Worm (Caenorhabditis elegans) whole organism, L4 larva: ENCODE results near the gene F22F4.4.
A peak's percentile ranks its signal among the peaks of the same experiment; 100 is the strongest.

Experiments
- D1046.2 ChIP-seq: fragments of 200-800 bp; sonication (Bioruptor generic); IDR thresholded peaks from 2 replicates; pipeline ENCODE4 v1.3.6; 2022; ENCODE audit warnings: missing genetic modification characterization, missing compliant biosample characterization
- F37D6.2 ChIP-seq: sonication (generic microtip); optimal IDR thresholded peaks from 2 replicates; lab custom pipeline; 2016; ENCODE audit warnings: mild to moderate bottlenecking, missing genetic modification characterization, missing compliant biosample characterization
- F44E2.7 ChIP-seq: fragments of 200-800 bp; sonication (Bioruptor generic); IDR thresholded peaks from 2 replicates; pipeline ENCODE4 v2.1.2; 2022; ENCODE audit warnings: missing genetic modification characterization, missing compliant biosample characterization
- T20F7.1 ChIP-seq: fragments of 200-800 bp; sonication (Bioruptor generic); optimal IDR thresholded peaks from 2 replicates; lab custom pipeline; 2018; ENCODE audit warnings: mild to moderate bottlenecking, missing genetic modification characterization, missing compliant biosample characterization
- T26A8.4 ChIP-seq: fragments of 200-800 bp; sonication (Bioruptor generic); IDR thresholded peaks from 2 replicates; pipeline ENCODE4 v1.3.6; 2022; ENCODE audit warnings: missing genetic modification characterization, missing compliant biosample characterization
- Y105C5A.15 ChIP-seq: fragments of 200-800 bp; sonication (Bioruptor generic); IDR thresholded peaks from 2 replicates; pipeline ENCODE4 v1.3.6; 2022; ENCODE audit warnings: missing genetic modification characterization, missing compliant biosample characterization
- Y48G9A.11 ChIP-seq: fragments of 200-800 bp; sonication (Bioruptor generic); IDR thresholded peaks from 2 replicates; pipeline ENCODE4 v1.3.6; 2022; ENCODE audit warnings: missing genetic modification reagents, missing genetic modification characterization, missing compliant biosample characterization
- Y5F2A.4 ChIP-seq: fragments of 200-800 bp; sonication (Bioruptor generic); optimal IDR thresholded peaks from 2 replicates; lab custom pipeline; 2018; ENCODE audit warnings: mild to moderate bottlenecking, missing genetic modification characterization, missing compliant biosample characterization
- ZK546.5 ChIP-seq, 2 experiments: sonication (generic microtip); optimal IDR thresholded peaks; 2 replicates each; lab custom pipeline; 2017; ENCODE audit warnings: missing biosample characterization in 2 of 2, missing genetic modification characterization in 2 of 2
- aha-1 ChIP-seq: fragments of 150-350 bp; peaks from one replicate; lab custom pipeline; 2014; ENCODE audit warnings: missing biosample characterization, missing genetic modification characterization
- ceh-32 ChIP-seq: sonication (generic microtip); optimal IDR thresholded peaks from 2 replicates; lab custom pipeline; 2016; ENCODE audit warnings: mild to moderate bottlenecking, missing genetic modification characterization, missing compliant biosample characterization; ENCODE audit not compliant: poor library complexity
- ceh-82 ChIP-seq: sonication (generic microtip); optimal IDR thresholded peaks from 2 replicates; lab custom pipeline; 2017; ENCODE audit warnings: missing biosample characterization, missing genetic modification characterization
- ces-1 ChIP-seq: fragments of 150-350 bp; sonication (generic microtip); optimal IDR thresholded peaks from 4 replicates; lab custom pipeline; 2014; ENCODE audit warnings: missing biosample characterization, missing genetic modification reagents, missing genetic modification characterization
- ctbp-1 ChIP-seq: fragments of 200-800 bp; sonication (Bioruptor generic); IDR thresholded peaks from 2 replicates; pipeline ENCODE4 v1.3.6; 2022; ENCODE audit warnings: missing genetic modification reagents, missing genetic modification characterization, missing compliant biosample characterization
- dmd-6 ChIP-seq: fragments of 200-800 bp; sonication (Bioruptor generic); IDR thresholded peaks from 2 replicates; pipeline ENCODE4 v1.3.6; 2022; ENCODE audit warnings: missing genetic modification reagents, missing genetic modification characterization, missing compliant biosample characterization
- dmd-8 ChIP-seq: fragments of 200-800 bp; sonication (Bioruptor generic); IDR thresholded peaks from 2 replicates; pipeline ENCODE4 v1.3.6; 2022; ENCODE audit warnings: missing genetic modification characterization, missing compliant biosample characterization
- dmd-9 ChIP-seq: fragments of 200-800 bp; sonication (Bioruptor generic); IDR thresholded peaks from 2 replicates; pipeline ENCODE4 v1.3.6; 2022; ENCODE audit warnings: missing genetic modification reagents, missing genetic modification characterization, missing compliant biosample characterization
- duxl-1 ChIP-seq: sonication (generic microtip); optimal IDR thresholded peaks from 2 replicates; lab custom pipeline; 2016; ENCODE audit warnings: mild to moderate bottlenecking, missing genetic modification characterization, moderate library complexity, missing compliant biosample characterization; ENCODE audit not compliant: poor library complexity
- egl-27 ChIP-seq: sonication (generic microtip); optimal IDR thresholded peaks from 3 replicates; lab custom pipeline; 2017; ENCODE audit warnings: missing biosample characterization, missing genetic modification reagents, missing genetic modification characterization
- egl-43 ChIP-seq: fragments of 200-800 bp; sonication (Bioruptor generic); IDR thresholded peaks from 2 replicates; pipeline ENCODE4 v1.3.6; 2022; ENCODE audit warnings: missing genetic modification reagents, missing genetic modification characterization, missing compliant biosample characterization
- gei-8 ChIP-seq: fragments of 200-800 bp; sonication (Bioruptor generic); optimal IDR thresholded peaks from 2 replicates; lab custom pipeline; 2018; ENCODE audit warnings: mild to moderate bottlenecking, missing genetic modification characterization, missing compliant biosample characterization
- hlh-11 ChIP-seq: fragments of 200-800 bp; sonication (Bioruptor generic); optimal IDR thresholded peaks from 2 replicates; lab custom pipeline; 2018; ENCODE audit warnings: mild to moderate bottlenecking, missing genetic modification characterization, missing compliant biosample characterization
- lin-1 ChIP-seq: fragments of 200-800 bp; sonication (Bioruptor generic); IDR thresholded peaks from 2 replicates; pipeline ENCODE4 v1.3.6; 2022; ENCODE audit warnings: missing genetic modification reagents, missing genetic modification characterization, missing compliant biosample characterization
- lin-13 ChIP-seq: fragments of 150-350 bp; optimal IDR thresholded peaks from 2 replicates; lab custom pipeline; 2014; ENCODE audit warnings: missing biosample characterization, missing genetic modification reagents, missing genetic modification characterization
- lin-39 ChIP-seq: fragments of 150-350 bp; optimal IDR thresholded peaks from 2 replicates; lab custom pipeline; 2014; ENCODE audit warnings: missing biosample characterization, missing genetic modification reagents, missing genetic modification characterization
- lir-3 ChIP-seq: sonication (generic microtip); optimal IDR thresholded peaks from 2 replicates; lab custom pipeline; 2016; ENCODE audit warnings: mild to moderate bottlenecking, missing genetic modification characterization, missing compliant biosample characterization
- madf-5 ChIP-seq, 2 experiments: fragments of 200-800 bp; sonication (Bioruptor generic); IDR thresholded peaks; 2 replicates each; pipeline ENCODE4 v1.3.6; 2022; ENCODE audit warnings: missing compliant biosample characterization in 2 of 2, missing genetic modification characterization in 2 of 2
- mep-1 ChIP-seq: fragments of 150-350 bp; sonication (generic microtip); optimal IDR thresholded peaks from 3 replicates; lab custom pipeline; 2014; ENCODE audit warnings: missing biosample characterization, missing genetic modification characterization
- mxl-2 ChIP-seq: fragments of 200-800 bp; sonication (Bioruptor generic); conservative IDR thresholded peaks from 2 replicates; pipeline ENCODE4 v1.3.6; 2022; ENCODE audit warnings: missing genetic modification reagents, missing genetic modification characterization, missing compliant biosample characterization
- nhr-10 ChIP-seq: fragments of 150-350 bp; optimal IDR thresholded peaks from 2 replicates; lab custom pipeline; 2014; ENCODE audit warnings: missing biosample characterization, missing genetic modification characterization
- nhr-11 ChIP-seq: fragments of 150-350 bp; optimal IDR thresholded peaks from 2 replicates; lab custom pipeline; 2014; ENCODE audit warnings: missing biosample characterization, missing genetic modification characterization
- nhr-41 ChIP-seq: fragments of 200-800 bp; sonication (Bioruptor generic); IDR thresholded peaks from 2 replicates; pipeline ENCODE4 v1.3.6; 2022; ENCODE audit warnings: missing genetic modification reagents, missing genetic modification characterization, missing compliant biosample characterization
- nhr-6 ChIP-seq: fragments of 150-350 bp; optimal IDR thresholded peaks from 2 replicates; lab custom pipeline; 2014; ENCODE audit warnings: missing biosample characterization, missing genetic modification characterization
- nhr-76 ChIP-seq: fragments of 150-350 bp; optimal IDR thresholded peaks from 2 replicates; lab custom pipeline; 2014; ENCODE audit warnings: missing biosample characterization, missing genetic modification characterization
- pqm-1 ChIP-seq: sonication (generic microtip); optimal IDR thresholded peaks from 2 replicates; lab custom pipeline; 2017; ENCODE audit warnings: missing biosample characterization, missing genetic modification characterization
- set-16 ChIP-seq: fragments of 200-800 bp; sonication (Bioruptor generic); IDR thresholded peaks from 2 replicates; pipeline ENCODE4 v1.3.6; 2022; ENCODE audit warnings: missing genetic modification reagents, missing genetic modification characterization, missing compliant biosample characterization
- snpc-4 ChIP-seq: fragments of 150-350 bp; optimal IDR thresholded peaks from 2 replicates; lab custom pipeline; 2014; ENCODE audit warnings: missing biosample characterization, missing genetic modification characterization
- tag-97 ChIP-seq: fragments of 200-800 bp; sonication (Bioruptor generic); IDR thresholded peaks from 2 replicates; pipeline ENCODE4 v1.3.6; 2022; ENCODE audit warnings: missing genetic modification characterization, missing compliant biosample characterization
- unc-130 ChIP-seq: sonication (generic microtip); optimal IDR thresholded peaks from 2 replicates; lab custom pipeline; 2016; ENCODE audit warnings: missing genetic modification reagents, missing genetic modification characterization, missing compliant biosample characterization
- unc-39 ChIP-seq: sonication (generic microtip); optimal IDR thresholded peaks from 2 replicates; lab custom pipeline; 2017; ENCODE audit warnings: missing biosample characterization, missing genetic modification characterization
- unc-62 ChIP-seq, 3 experiments: fragments of 150-350 bp in 1 of 3; sonication (generic microtip); optimal IDR thresholded peaks in 2 of 3; peaks in 1 of 3; 1 replicate in 1 of 3; 2 replicates in 2 of 3; lab custom pipeline; 2014 to 2017; ENCODE audit warnings: missing biosample characterization in 3 of 3, missing genetic modification characterization in 3 of 3, missing genetic modification reagents in 3 of 3, missing genotype in 1 of 3
- vab-7 ChIP-seq: fragments of 200-800 bp; sonication (Bioruptor generic); IDR thresholded peaks from 2 replicates; pipeline ENCODE4 v1.3.6; 2022; ENCODE audit warnings: missing genetic modification reagents, missing genetic modification characterization, missing compliant biosample characterization
- zip-11 ChIP-seq: fragments of 200-800 bp; sonication (Bioruptor generic); IDR thresholded peaks from 2 replicates; pipeline ENCODE4 v1.3.6; 2022; ENCODE audit warnings: missing genetic modification characterization, missing compliant biosample characterization
- ztf-11 ChIP-seq: fragments of 150-350 bp; optimal IDR thresholded peaks from 2 replicates; lab custom pipeline; 2014; ENCODE audit warnings: missing biosample characterization, missing genetic modification characterization
- ztf-7 ChIP-seq: fragments of 150-350 bp; optimal IDR thresholded peaks from 2 replicates; lab custom pipeline; 2014; ENCODE audit warnings: missing biosample characterization, missing genetic modification characterization

F22F4.4 gene

DNA sequence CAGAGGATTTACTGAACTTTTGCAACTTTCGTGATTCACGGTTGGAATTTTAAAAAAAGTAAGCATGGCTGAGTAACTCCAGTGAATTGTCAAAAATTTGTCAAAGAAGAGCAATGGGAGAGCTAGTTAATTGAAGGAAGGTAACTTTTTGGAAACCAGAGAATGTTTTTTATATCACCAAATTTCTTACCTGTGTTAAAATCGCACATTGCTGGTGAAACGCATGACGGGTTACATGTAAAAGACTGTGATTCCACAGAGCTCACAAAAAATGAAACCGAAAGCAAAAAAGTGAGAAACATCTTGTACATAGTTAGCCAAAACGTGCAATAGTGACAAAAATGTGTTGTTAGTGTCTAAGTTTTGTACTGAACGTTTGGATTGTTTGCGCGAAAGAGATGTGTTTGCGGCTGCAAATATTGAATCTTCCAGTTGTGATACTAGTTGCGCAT is 2.2 kb downstream of the F22F4.4 start, which contains the start of gene F22F4.9:
Gene F22F4.9, minus strand, starts transcription at position 402 of the 452 bp plus-strand sequence.
- TF ChIP-seq F37D6.2 (tag; lab: Kevin White, UChicago) (no peak), nhr-6 (tag; lab: Kevin White, UChicago) (no peak), aha-1 (tag; lab: Kevin White, UChicago) (peak; percentile 81), unc-62 (GFP tag; optimal IDR thresholded peaks at IDR 0.05 in 1 of 2; lab: Kevin White, UChicago) (peak in 1 of 2 experiments; percentile 83), unc-62 (tag; optimal IDR thresholded peaks at IDR 0.05; lab: Kevin White, UChicago) (no peak), D1046.2 (no peak)

DNA sequence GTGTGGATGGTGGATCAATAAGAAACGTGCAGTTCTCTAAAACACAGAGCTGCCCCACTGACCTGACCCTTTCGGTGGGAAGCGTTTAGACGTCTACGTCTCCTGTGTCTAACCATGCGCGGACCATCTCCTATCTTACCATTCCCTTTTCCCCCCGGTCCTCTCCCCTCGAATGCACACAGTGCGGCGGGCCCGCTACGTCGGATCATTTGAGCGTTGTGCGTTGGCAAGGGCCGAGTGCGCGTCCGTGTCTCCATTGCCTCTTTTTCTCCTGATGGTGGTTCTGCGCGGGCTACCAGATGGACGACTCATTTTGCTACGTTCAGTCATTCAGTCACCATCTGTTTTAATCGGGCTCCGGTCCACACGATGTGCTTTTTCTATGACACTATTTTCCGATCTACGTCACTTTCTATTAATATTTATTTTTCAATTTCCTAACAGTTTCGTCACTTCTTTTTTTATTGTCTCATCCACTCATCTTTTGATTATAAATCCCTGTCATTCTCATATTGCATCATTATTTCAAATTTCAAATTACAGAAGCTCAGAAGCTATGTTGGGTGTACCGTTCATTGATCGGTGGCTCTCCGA is 5.6 kb downstream of the F22F4.4 start, which contains the start of gene inx-3:
Gene inx-3, plus strand, starts transcription at position 544 of the 594 bp plus-strand sequence.
- TF ChIP-seq egl-43 (0 out of 2 replicates have a peak, but pooled peaks have one; percentile 33), ztf-7 (tag; lab: Kevin White, UChicago) (no peak), mxl-2 (GFP tag; lab: Robert Waterston, UW) (no peak), aha-1 (tag; lab: Kevin White, UChicago) (peak; percentile 25), set-16 (GFP tag; lab: Robert Waterston, UW) (peak; percentile 62; the same call in 1 of the 2 replicates)

DNA sequence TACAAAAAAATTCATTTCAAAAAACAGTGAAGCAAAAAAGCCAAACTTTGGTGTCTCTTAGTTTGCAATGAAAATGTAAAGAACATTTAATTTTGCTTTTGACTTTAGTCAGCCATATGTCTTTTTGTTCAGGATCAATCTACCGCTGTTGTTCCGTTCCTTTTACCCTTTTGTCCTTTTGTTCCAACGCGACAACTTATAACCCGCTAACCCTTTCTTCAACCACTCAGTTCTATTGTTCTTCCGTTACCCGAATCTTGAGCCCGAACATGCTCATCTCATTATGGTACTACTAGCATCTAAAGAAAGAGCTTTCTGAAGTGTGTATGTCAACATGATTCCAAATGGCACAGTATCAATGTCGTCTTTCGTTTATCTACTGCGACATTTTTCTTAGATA is 7.3 kb downstream of the F22F4.4 start:
- no peak for TF ChIP-seq dmd-8
- TF ChIP-seq T20F7.1, result no peak
- TF ChIP-seq tag-97, result no peak
- no peak for TF ChIP-seq Y5F2A.4 (GFP tag; lab: Kevin White, UChicago)
- no peak for TF ChIP-seq mep-1 (tag; lab: Kevin White, UChicago)
- no peak for TF ChIP-seq madf-5 (GFP tag; IDR thresholded peaks at IDR 0.05; lab: Robert Waterston, UW)
- no peak for TF ChIP-seq ceh-32 (tag; lab: Kevin White, UChicago)
- TF ChIP-seq ZK546.5 (tag; optimal IDR thresholded peaks at IDR 0.05; lab: Kevin White, UChicago), result no peak
- no peak for TF ChIP-seq unc-39 (tag; lab: Kevin White, UChicago)
- TF ChIP-seq lin-39 (tag; lab: Kevin White, UChicago), result no peak
- no peak for TF ChIP-seq lin-1

DNA sequence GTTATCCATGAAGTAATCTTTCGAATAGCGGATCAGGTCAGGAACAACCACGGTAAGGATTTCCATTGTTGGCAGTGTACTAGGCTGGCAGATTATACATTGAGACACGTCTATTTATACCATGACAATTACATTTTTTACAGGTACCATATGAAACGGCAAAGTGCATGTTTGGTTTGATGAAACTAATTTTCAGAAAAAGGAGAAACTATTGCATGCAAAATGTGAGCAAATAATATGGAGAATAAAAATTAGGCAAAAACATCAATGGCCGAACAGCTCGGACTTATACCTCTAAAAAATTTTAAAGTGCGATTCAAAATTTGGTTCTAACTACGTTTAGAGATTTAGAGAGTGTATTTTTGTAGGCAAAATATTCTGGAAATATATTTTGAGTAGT is 8.6 kb downstream of the F22F4.4 start, which contains the start of gene F22F4.5:
Gene F22F4.5, minus strand, starts transcription at position 101 of the 400 bp plus-strand sequence.
- TF ChIP-seq ztf-11 (tag; lab: Kevin White, UChicago), result no peak
- no peak for TF ChIP-seq tag-97
- no peak for TF ChIP-seq ces-1
- TF ChIP-seq hlh-11 (tag; lab: Kevin White, UChicago), result no peak
- TF ChIP-seq Y105C5A.15 (GFP tag; lab: Robert Waterston, UW), result no peak
- no peak for TF ChIP-seq nhr-10 (tag; lab: Kevin White, UChicago)
- no peak for TF ChIP-seq ctbp-1
- no peak for TF ChIP-seq lin-13 (GFP tag; lab: Kevin White, UChicago)
- TF ChIP-seq duxl-1 (tag; lab: Kevin White, UChicago), result no peak
- TF ChIP-seq vab-7 (GFP tag; lab: Robert Waterston, UW), result no peak
- TF ChIP-seq dmd-6 (GFP tag; lab: Robert Waterston, UW), result no peak
- TF ChIP-seq T26A8.4 (GFP tag; lab: Robert Waterston, UW), result no peak
- TF ChIP-seq pqm-1 (tag; lab: Kevin White, UChicago), result no peak
- no peak for TF ChIP-seq nhr-11

DNA sequence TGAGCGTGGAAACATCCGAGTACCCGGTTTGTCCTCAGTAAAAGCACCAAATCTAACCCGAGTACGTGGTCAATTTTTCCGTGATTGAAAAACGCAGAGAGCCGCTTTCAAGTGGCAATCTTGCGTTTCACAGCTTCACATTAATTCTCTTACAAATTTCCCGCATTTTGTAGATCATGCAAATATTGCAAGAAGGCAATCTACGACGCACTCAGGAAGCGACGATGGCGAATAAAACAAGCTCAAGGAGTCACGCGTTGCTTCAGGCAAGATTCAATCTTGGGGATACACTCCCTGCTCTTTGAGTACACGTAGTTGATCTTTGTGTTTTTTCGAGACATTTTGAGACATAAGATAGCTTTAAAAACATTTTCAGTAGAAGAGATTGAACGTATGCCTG is 13.4 kb downstream of the F22F4.4 start:
- TF ChIP-seq zip-11 (GFP tag; lab: Robert Waterston, UW) (no peak), unc-39 (tag; lab: Kevin White, UChicago) (no peak), ces-1 (no peak), ctbp-1 (no peak), gei-8 (GFP tag; lab: Kevin White, UChicago) (no peak), snpc-4 (tag; lab: Kevin White, UChicago) (no peak), nhr-76 (tag; lab: Kevin White, UChicago) (no peak), nhr-41 (GFP tag; lab: Robert Waterston, UW) (no peak), lir-3 (tag; lab: Kevin White, UChicago) (no peak), F44E2.7 (GFP tag; lab: Robert Waterston, UW) (no peak), ceh-82 (no peak), set-16 (GFP tag; lab: Robert Waterston, UW) (no peak), egl-27 (tag; lab: Kevin White, UChicago) (no peak), unc-130 (no peak), duxl-1 (tag; lab: Kevin White, UChicago) (no peak), Y48G9A.11 (GFP tag; lab: Robert Waterston, UW) (no peak), dmd-9 (GFP tag; lab: Robert Waterston, UW) (no peak)
